Fruit fly (Drosophila melanogaster): Measurements from ENCODE around the gene CG17122.

- TF ChIP-seq ewg (GFP tag; optimal IDR thresholded peaks at IDR 0.05) (no peak), CG9437 (GFP tag; optimal IDR thresholded peaks at IDR 0.05) (no peak), Pdp1 (GFP tag; optimal IDR thresholded peaks at IDR 0.05) (no peak), Oaz (GFP tag; IDR thresholded peaks at IDR 0.05) (no peak), MESR4 (GFP tag; optimal IDR thresholded peaks at IDR 0.05) (no peak)
Observed at dm6 chr3L:20223398-20223951, 51.7 kb downstream of the CG17122 start, which contains the start of gene CG17147.

Data from whole organism, embryonic.